Fruit fly (Drosophila melanogaster) whole organism, prepupa: ENCODE measurements around the gene MESR6.
A peak's percentile ranks its signal among the peaks of the same experiment; 100 is the strongest.

Experiments used
- Blimp-1 ChIP-seq: fragments of 200-800 bp; sonication (Bioruptor generic); optimal IDR thresholded peaks from 3 replicates; lab custom pipeline; 2017; ENCODE audit warnings: missing biosample characterization, missing genetic modification characterization, mild to moderate bottlenecking, moderate library complexity, missing genetic modification reagents
- CG10669 ChIP-seq: fragments of 200-800 bp; sonication (Bioruptor generic); optimal IDR thresholded peaks from 3 replicates; lab custom pipeline; 2018; ENCODE audit warnings: missing biosample characterization, mild to moderate bottlenecking, missing genetic modification characterization, moderate library complexity
- CG11294 ChIP-seq: fragments of 200-800 bp; sonication (Bioruptor generic); IDR thresholded peaks from 2 replicates; pipeline ENCODE4 v1.3.6; 2022; ENCODE audit warnings: missing biosample characterization, missing genetic modification characterization
- CG11762 ChIP-seq: fragments of 200-800 bp; sonication (Bioruptor generic); optimal IDR thresholded peaks from 3 replicates; lab custom pipeline; 2016; ENCODE audit warnings: missing biosample characterization, missing genetic modification characterization; ENCODE audit not compliant: insufficient read depth
- CG15336 ChIP-seq: fragments of 200-800 bp; sonication (Bioruptor generic); IDR thresholded peaks from 2 replicates; pipeline ENCODE4 v1.3.6; 2022; ENCODE audit warnings: missing biosample characterization, missing genetic modification characterization
- CG1621 ChIP-seq: fragments of 200-800 bp; sonication (Bioruptor generic); optimal IDR thresholded peaks from 3 replicates; lab custom pipeline; 2018; ENCODE audit warnings: missing biosample characterization, mild to moderate bottlenecking, missing genetic modification characterization
- CG31627 ChIP-seq: fragments of 200-800 bp; sonication (Bioruptor generic); optimal IDR thresholded peaks from 3 replicates; lab custom pipeline; 2016; ENCODE audit warnings: missing biosample characterization, missing genetic modification characterization
- CG32006 ChIP-seq: fragments of 200-800 bp; sonication (Bioruptor generic); optimal IDR thresholded peaks from 3 replicates; lab custom pipeline; 2017; ENCODE audit warnings: missing biosample characterization, mild to moderate bottlenecking, missing genetic modification characterization
- CG34406 ChIP-seq: fragments of 200-800 bp; sonication (Bioruptor generic); optimal IDR thresholded peaks from 3 replicates; lab custom pipeline; 2016; ENCODE audit warnings: missing biosample characterization, missing genetic modification characterization
- CG3919 ChIP-seq: fragments of 200-800 bp; sonication (Bioruptor generic); optimal IDR thresholded peaks from 3 replicates; lab custom pipeline; 2016; ENCODE audit warnings: missing biosample characterization, missing genetic modification characterization
- CG4318 ChIP-seq: fragments of 200-800 bp; sonication (Bioruptor generic); optimal IDR thresholded peaks from 3 replicates; lab custom pipeline; 2017; ENCODE audit warnings: missing biosample characterization, mild to moderate bottlenecking, missing genetic modification characterization
- CG6163 ChIP-seq: fragments of 200-800 bp; sonication (Bioruptor generic); IDR thresholded peaks from 3 replicates; pipeline ENCODE4 v1.3.6; 2022; ENCODE audit warnings: missing biosample characterization, missing genetic modification characterization
- CG6276 ChIP-seq: fragments of 200-800 bp; sonication (Bioruptor generic); optimal IDR thresholded peaks from 2 replicates; lab custom pipeline; 2017; ENCODE audit warnings: missing biosample characterization, mild to moderate bottlenecking, missing genetic modification characterization
- CG6792 ChIP-seq: fragments of 200-800 bp; sonication (Bioruptor generic); optimal IDR thresholded peaks from 3 replicates; lab custom pipeline; 2016; ENCODE audit warnings: missing biosample characterization, missing genetic modification characterization
- CG6808 ChIP-seq: fragments of 200-800 bp; sonication (Bioruptor generic); optimal IDR thresholded peaks from 3 replicates; lab custom pipeline; 2017; ENCODE audit warnings: missing biosample characterization, missing genetic modification characterization, mild to moderate bottlenecking, moderate library complexity, missing genetic modification reagents
- CG6854 ChIP-seq: fragments of 200-800 bp; sonication (Bioruptor generic); optimal IDR thresholded peaks from 2 replicates; lab custom pipeline; 2017; ENCODE audit warnings: missing biosample characterization, mild to moderate bottlenecking, missing genetic modification characterization
- CG7368 ChIP-seq: fragments of 200-800 bp; sonication (Bioruptor generic); optimal IDR thresholded peaks from 3 replicates; lab custom pipeline; 2016; ENCODE audit warnings: missing biosample characterization, missing genetic modification characterization
- CG8119 ChIP-seq: fragments of 200-800 bp; sonication (Bioruptor generic); IDR thresholded peaks from 3 replicates; pipeline ENCODE4 v1.3.6; 2022; ENCODE audit warnings: missing biosample characterization, missing genetic modification characterization
- CG8319 ChIP-seq: fragments of 200-800 bp; sonication (Bioruptor generic); optimal IDR thresholded peaks from 3 replicates; lab custom pipeline; 2016; ENCODE audit warnings: missing biosample characterization, missing genetic modification characterization
- CG8632 ChIP-seq: fragments of 200-800 bp; sonication (Bioruptor generic); optimal IDR thresholded peaks from 3 replicates; lab custom pipeline; 2016; ENCODE audit warnings: missing biosample characterization, missing genetic modification characterization
- Eip75B ChIP-seq: fragments of 200-800 bp; sonication (Bioruptor generic); optimal IDR thresholded peaks from 3 replicates; lab custom pipeline; 2016; ENCODE audit warnings: missing biosample characterization, missing genetic modification characterization
- Eip93F ChIP-seq: fragments of 200-800 bp; sonication (Bioruptor generic); optimal IDR thresholded peaks from 2 replicates; lab custom pipeline; 2016; ENCODE audit warnings: missing biosample characterization, mild to moderate bottlenecking, missing genetic modification characterization
- Ets21C ChIP-seq: fragments of 200-800 bp; sonication (Bioruptor generic); optimal IDR thresholded peaks from 3 replicates; lab custom pipeline; 2016; ENCODE audit warnings: missing biosample characterization, missing genetic modification characterization
- Ets96B ChIP-seq: fragments of 200-800 bp; optimal IDR thresholded peaks from 2 replicates; lab custom pipeline; 2019; ENCODE audit warnings: missing biosample characterization, mild to moderate bottlenecking, missing genetic modification characterization, moderate library complexity
- Gug ChIP-seq: fragments of 200-800 bp; sonication (Bioruptor generic); IDR thresholded peaks from 2 replicates; pipeline ENCODE4 v1.3.6; 2022; ENCODE audit warnings: missing biosample characterization, missing genetic modification characterization
- Hr38 ChIP-seq: sonication (Bioruptor generic); optimal IDR thresholded peaks from 2 replicates; lab custom pipeline; 2016; ENCODE audit warnings: missing biosample characterization, missing genetic modification characterization
- Hr39 ChIP-seq: fragments of 200-800 bp; sonication (Bioruptor generic); optimal IDR thresholded peaks from 2 replicates; lab custom pipeline; 2016; ENCODE audit warnings: missing biosample characterization, missing genetic modification characterization
- Hr4 ChIP-seq: fragments of 200-800 bp; sonication (Bioruptor generic); optimal IDR thresholded peaks from 3 replicates; lab custom pipeline; 2016; ENCODE audit warnings: missing biosample characterization, missing genetic modification characterization
- Smox ChIP-seq: fragments of 200-800 bp; sonication (Bioruptor generic); optimal IDR thresholded peaks from 3 replicates; lab custom pipeline; 2016; ENCODE audit warnings: missing biosample characterization, missing genetic modification characterization
- Sox102F ChIP-seq: fragments of 200-800 bp; sonication (Bioruptor generic); optimal IDR thresholded peaks from 2 replicates; lab custom pipeline; 2016; ENCODE audit warnings: missing biosample characterization, mild to moderate bottlenecking, missing genetic modification characterization
- Sox14 ChIP-seq: fragments of 200-800 bp; sonication (Bioruptor generic); optimal IDR thresholded peaks from 3 replicates; lab custom pipeline; 2016; ENCODE audit warnings: missing biosample characterization, missing genetic modification characterization
- Sox15 ChIP-seq: fragments of 200-800 bp; sonication (Bioruptor generic); optimal IDR thresholded peaks from 3 replicates; lab custom pipeline; 2016; ENCODE audit warnings: missing biosample characterization, missing genetic modification characterization
- achi ChIP-seq: fragments of 200-800 bp; sonication (Bioruptor generic); optimal IDR thresholded peaks from 3 replicates; lab custom pipeline; 2016; ENCODE audit warnings: missing biosample characterization, missing genetic modification characterization
- dsx ChIP-seq: fragments of 200-800 bp; optimal IDR thresholded peaks from 3 replicates; lab custom pipeline; 2019; ENCODE audit warnings: missing biosample characterization, mild to moderate bottlenecking, missing genetic modification characterization, moderate library complexity; ENCODE audit not compliant: poor library complexity, severe bottlenecking
- esn ChIP-seq: fragments of 200-800 bp; sonication (Bioruptor generic); optimal IDR thresholded peaks from 2 replicates; lab custom pipeline; 2016; ENCODE audit warnings: missing biosample characterization, mild to moderate bottlenecking, missing genetic modification characterization, moderate library complexity
- fd59A ChIP-seq: fragments of 200-800 bp; sonication (Bioruptor generic); optimal IDR thresholded peaks from 2 replicates; lab custom pipeline; 2017; ENCODE audit warnings: missing biosample characterization, mild to moderate bottlenecking, missing genetic modification characterization, missing genetic modification reagents
- fd85E ChIP-seq: fragments of 200-800 bp; sonication (Bioruptor generic); optimal IDR thresholded peaks from 3 replicates; lab custom pipeline; 2016; ENCODE audit warnings: missing biosample characterization, missing genetic modification characterization
- net ChIP-seq: fragments of 200-800 bp; sonication (Bioruptor generic); optimal IDR thresholded peaks from 3 replicates; lab custom pipeline; 2016; ENCODE audit warnings: missing biosample characterization, missing genetic modification characterization
- pdm3 ChIP-seq: fragments of 200-800 bp; sonication (Bioruptor generic); optimal IDR thresholded peaks from 3 replicates; lab custom pipeline; 2016; ENCODE audit warnings: missing biosample characterization, missing genetic modification characterization
- salr ChIP-seq, 2 experiments: fragments of 200-800 bp; sonication (Bioruptor generic); optimal IDR thresholded peaks; 3 replicates each; lab custom pipeline; 2016 to 2018; ENCODE audit warnings: missing biosample characterization in 2 of 2, missing genetic modification characterization in 2 of 2, mild to moderate bottlenecking in 1 of 2
- spab ChIP-seq: fragments of 200-800 bp; sonication (Bioruptor generic); optimal IDR thresholded peaks from 2 replicates; lab custom pipeline; 2017; ENCODE audit warnings: missing biosample characterization, mild to moderate bottlenecking, missing genetic modification characterization, missing genetic modification reagents
- ss ChIP-seq, 2 experiments: fragments of 200-800 bp; sonication (Bioruptor generic); optimal IDR thresholded peaks; 2 replicates in 1 of 2; 3 replicates in 1 of 2; lab custom pipeline; 2017 to 2018; ENCODE audit warnings: mild to moderate bottlenecking in 2 of 2, missing biosample characterization in 2 of 2, missing genetic modification characterization in 2 of 2, moderate library complexity in 1 of 2
- svp ChIP-seq: fragments of 200-800 bp; sonication (Bioruptor generic); peaks from one replicate; lab custom pipeline; 2016; ENCODE audit warnings: missing biosample characterization, missing genetic modification characterization
- topi ChIP-seq: fragments of 200-800 bp; sonication (Bioruptor generic); optimal IDR thresholded peaks from 3 replicates; lab custom pipeline; 2016; ENCODE audit warnings: missing biosample characterization, missing genetic modification characterization
- vri ChIP-seq: fragments of 200-800 bp; sonication (Bioruptor generic); optimal IDR thresholded peaks from 3 replicates; lab custom pipeline; 2016; ENCODE audit warnings: missing biosample characterization, mild to moderate bottlenecking, missing genetic modification characterization

Gene MESR6

dm6 chr3L:19045299-19046025, 47.0 kb upstream of the MESR6 start, which contains the start of gene nkd (continued):
- TF ChIP-seq vri (GFP tag; lab: Kevin White, UChicago) (peak; percentile 56), svp (peak; percentile 91), topi (GFP tag; lab: Kevin White, UChicago) (peak; percentile 76), CG3919 (peak; percentile 78), CG31627 (peak; percentile 73), CG34406 (GFP tag; lab: Kevin White, UChicago) (peak; percentile 85), CG10669 (GFP tag; lab: Kevin White, UChicago) (peak; percentile 66), esn (peak; percentile 90), dsx (peak; percentile 79), fd59A (GFP tag; lab: Kevin White, UChicago) (no peak), Sox14 (GFP tag; lab: Kevin White, UChicago) (peak; percentile 81), Hr39 (GFP tag; lab: Kevin White, UChicago) (peak; percentile 70), Blimp-1 (GFP tag; lab: Kevin White, UChicago) (no peak), CG32006 (GFP tag; lab: Kevin White, UChicago) (peak; percentile 79), achi (GFP tag; lab: Kevin White, UChicago) (peak; percentile 83), CG6808 (GFP tag; lab: Kevin White, UChicago) (peak; percentile 53), salr (GFP tag; optimal IDR thresholded peaks at IDR 0.05; lab: Kevin White, UChicago) (peak in 1 of 2 experiments; percentile 71), CG8319 (GFP tag; lab: Kevin White, UChicago) (peak; percentile 63), Smox (GFP tag; lab: Kevin White, UChicago) (peak; percentile 84), CG8632 (GFP tag; lab: Kevin White, UChicago) (peak; percentile 90), Gug (GFP tag; lab: Robert Waterston, UW) (peak; percentile 67), CG6163 (GFP tag; lab: Robert Waterston, UW) (peak; percentile 90), Sox15 (peak; percentile 54), ss (GFP tag; optimal IDR thresholded peaks at IDR 0.05; lab: Kevin White, UChicago) (peak; percentile 52 to 71), Hr4 (GFP tag; lab: Kevin White, UChicago) (peak; percentile 87), CG11294 (GFP tag; lab: Robert Waterston, UW) (peak; percentile 70), CG6854 (GFP tag; lab: Kevin White, UChicago) (peak; percentile 67), Sox102F (peak; percentile 78), net (peak; percentile 79), CG8119 (peak; percentile 87), Eip93F (peak; percentile 54), Eip75B (peak; percentile 44), CG4318 (GFP tag; lab: Kevin White, UChicago) (peak; percentile 33), CG1621 (tag; lab: Kevin White, UChicago) (peak; percentile 9), Ets21C (GFP tag; lab: Kevin White, UChicago) (peak; percentile 63), CG15336 (peak; percentile 92), Ets96B (tag; lab: Kevin White, UChicago) (peak; percentile 82), fd85E (GFP tag; lab: Kevin White, UChicago) (peak; percentile 8), CG6792 (GFP tag; lab: Kevin White, UChicago) (peak; percentile 79)
- TF ChIP-seq, all 60 proteins: peak for 57

- TF ChIP-seq Sox102F (peak; percentile 72), CG6808 (GFP tag; lab: Kevin White, UChicago) (peak; percentile 66), spab (GFP tag; lab: Kevin White, UChicago) (peak; percentile 63), CG6854 (GFP tag; lab: Kevin White, UChicago) (peak; percentile 59), CG3919 (peak; percentile 71), CG8632 (GFP tag; lab: Kevin White, UChicago) (peak; percentile 75), Blimp-1 (GFP tag; lab: Kevin White, UChicago) (peak; percentile 74), pdm3 (peak; percentile 59), CG32006 (GFP tag; lab: Kevin White, UChicago) (peak; percentile 31), CG11294 (GFP tag; lab: Robert Waterston, UW) (no peak), CG15336 (0 out of 2 replicates have a peak, but pooled peaks have one; percentile 30), fd59A (GFP tag; lab: Kevin White, UChicago) (peak; percentile 33), CG11762 (GFP tag; lab: Kevin White, UChicago) (peak; percentile 28), Sox14 (GFP tag; lab: Kevin White, UChicago) (peak; percentile 42), net (peak; percentile 53), CG6276 (no peak), Sox15 (peak; percentile 59), CG7368 (GFP tag; lab: Kevin White, UChicago) (peak; percentile 33), dsx (peak; percentile 12), Eip75B (peak; percentile 74), CG8319 (GFP tag; lab: Kevin White, UChicago) (no peak), achi (GFP tag; lab: Kevin White, UChicago) (peak; percentile 66), vri (GFP tag; lab: Kevin White, UChicago) (peak; percentile 59), Hr38 (no peak)
Measured at dm6 chr3L:19046389-19047042, 46.0 kb upstream of the MESR6 start.
